Worm (Caenorhabditis elegans): Measurements from ENCODE around the gene srd-25.

- TF ChIP-seq lin-39 (tag; optimal IDR thresholded peaks at IDR 0.05) (no peak), mdl-1 (tag; optimal IDR thresholded peaks at IDR 0.05) (no peak), unc-62 (GFP tag; optimal IDR thresholded peaks at IDR 0.05) (no peak), sptf-1 (tag; optimal IDR thresholded peaks at IDR 0.05) (no peak)
These were observed at the start of gene srd-25 for ce11 chrV:7631732-7632131.
